Worm (Caenorhabditis elegans) whole organism, L3 larva: ENCODE data around the gene F35A5.5.

Experiments used
- ZK546.5 ChIP-seq: sonication (generic microtip); optimal IDR thresholded peaks from 2 replicates; lab custom pipeline; 2017; ENCODE audit warnings: missing biosample characterization, missing genetic modification characterization
- aly-2 ChIP-seq: fragments of 150-350 bp; optimal IDR thresholded peaks from 2 replicates; lab custom pipeline; 2014; ENCODE audit warnings: missing biosample characterization, missing genetic modification characterization
- ama-1 ChIP-seq: fragments of 150-350 bp; optimal IDR thresholded peaks from 2 replicates; lab custom pipeline; 2018
- ceh-28 ChIP-seq: fragments of 150-350 bp; optimal IDR thresholded peaks from 2 replicates; lab custom pipeline; 2014; ENCODE audit warnings: missing biosample characterization, missing genetic modification reagents, missing genetic modification characterization
- ceh-82 ChIP-seq: fragments of 150-350 bp; optimal IDR thresholded peaks from 2 replicates; lab custom pipeline; 2014; ENCODE audit warnings: missing biosample characterization, missing genetic modification characterization
- ceh-9 ChIP-seq: sonication (generic microtip); optimal IDR thresholded peaks from 2 replicates; lab custom pipeline; 2018; ENCODE audit warnings: missing biosample characterization, missing genetic modification characterization
- daf-12 ChIP-seq: fragments of 150-350 bp; optimal IDR thresholded peaks from 2 replicates; lab custom pipeline; 2014; ENCODE audit warnings: missing biosample characterization, missing genetic modification reagents, missing genetic modification characterization
- egl-5 ChIP-seq: fragments of 150-350 bp; optimal IDR thresholded peaks from 2 replicates; lab custom pipeline; 2017; ENCODE audit warnings: missing biosample characterization, missing genetic modification reagents, missing genetic modification characterization, inconsistent platforms
- elt-2 ChIP-seq: sonication (generic microtip); optimal IDR thresholded peaks from 2 replicates; lab custom pipeline; 2016; ENCODE audit warnings: missing genetic modification reagents, mild to moderate bottlenecking, missing genetic modification characterization, missing compliant biosample characterization
- fos-1 ChIP-seq: fragments of 150-350 bp; optimal IDR thresholded peaks from 2 replicates; lab custom pipeline; 2014; ENCODE audit warnings: missing biosample characterization, missing genetic modification characterization
- hmg-11 ChIP-seq: sonication (generic microtip); optimal IDR thresholded peaks from 2 replicates; lab custom pipeline; 2016; ENCODE audit warnings: missing genetic modification characterization, missing compliant biosample characterization
- jun-1 ChIP-seq: fragments of 150-350 bp; optimal IDR thresholded peaks from 2 replicates; lab custom pipeline; 2014; ENCODE audit warnings: missing biosample characterization, missing genetic modification reagents, missing genetic modification characterization
- lin-15B ChIP-seq: fragments of 150-350 bp; optimal IDR thresholded peaks from 2 replicates; lab custom pipeline; 2014; ENCODE audit warnings: missing biosample characterization, missing genetic modification characterization
- lin-39 ChIP-seq: fragments of 150-350 bp; optimal IDR thresholded peaks from 2 replicates; lab custom pipeline; 2018; ENCODE audit warnings: missing biosample characterization, missing genetic modification reagents, missing genetic modification characterization
- mdl-1 ChIP-seq: fragments of 150-350 bp; optimal IDR thresholded peaks from 2 replicates; lab custom pipeline; 2014; ENCODE audit warnings: missing biosample characterization, missing genetic modification characterization
- nfya-1 ChIP-seq: sonication (generic microtip); optimal IDR thresholded peaks from 2 replicates; lab custom pipeline; 2017; ENCODE audit warnings: missing genetic modification characterization, mild to moderate bottlenecking, missing compliant biosample characterization, antibody characterized with exemption, moderate library complexity; ENCODE audit not compliant: insufficient read depth
- nhr-11 ChIP-seq: fragments of 150-350 bp; optimal IDR thresholded peaks from 2 replicates; lab custom pipeline; 2014; ENCODE audit warnings: missing biosample characterization, missing genetic modification characterization
- nhr-23 ChIP-seq: fragments of 150-350 bp; optimal IDR thresholded peaks from 2 replicates; lab custom pipeline; 2014; ENCODE audit warnings: missing biosample characterization, missing genetic modification reagents, missing genetic modification characterization
- nhr-25 ChIP-seq: sonication (generic microtip); optimal IDR thresholded peaks from 2 replicates; lab custom pipeline; 2017; ENCODE audit warnings: missing biosample characterization, missing genetic modification characterization
- nhr-28 ChIP-seq: fragments of 150-350 bp; optimal IDR thresholded peaks from 2 replicates; lab custom pipeline; 2014; ENCODE audit warnings: missing biosample characterization, missing genetic modification characterization
- nhr-67 ChIP-seq: fragments of 150-350 bp; optimal IDR thresholded peaks from 2 replicates; lab custom pipeline; 2014; ENCODE audit warnings: missing biosample characterization, missing genetic modification characterization
- nhr-76 ChIP-seq: fragments of 150-350 bp; sonication (generic microtip); optimal IDR thresholded peaks from 5 replicates; lab custom pipeline; 2014; ENCODE audit warnings: missing biosample characterization, missing genetic modification characterization
- pha-4 ChIP-seq: fragments of 150-350 bp; optimal IDR thresholded peaks from 2 replicates; lab custom pipeline; 2014; ENCODE audit warnings: missing biosample characterization, missing genetic modification reagents, missing genetic modification characterization
- pqm-1 ChIP-seq: fragments of 150-350 bp; optimal IDR thresholded peaks from 2 replicates; lab custom pipeline; 2017; ENCODE audit warnings: missing biosample characterization, missing genetic modification characterization, inconsistent platforms
- skn-1 ChIP-seq: fragments of 150-350 bp; optimal IDR thresholded peaks from 2 replicates; lab custom pipeline; 2014; ENCODE audit warnings: missing biosample characterization, missing genetic modification characterization
- snpc-4 ChIP-seq: fragments of 150-350 bp; optimal IDR thresholded peaks from 2 replicates; lab custom pipeline; 2014; ENCODE audit warnings: missing biosample characterization, missing genetic modification characterization
- tbx-2 ChIP-seq: sonication (generic microtip); optimal IDR thresholded peaks from 2 replicates; lab custom pipeline; 2016; ENCODE audit warnings: mild to moderate bottlenecking, missing genetic modification characterization, missing compliant biosample characterization
- unc-39 ChIP-seq: sonication (generic microtip); optimal IDR thresholded peaks from 4 replicates; lab custom pipeline; 2017; ENCODE audit warnings: missing biosample characterization, missing genetic modification characterization
- unc-62 ChIP-seq: fragments of 150-350 bp; sonication (generic microtip); optimal IDR thresholded peaks from 4 replicates; lab custom pipeline; 2014; ENCODE audit warnings: missing biosample characterization, missing genetic modification reagents, missing genetic modification characterization
- ztf-11 ChIP-seq: fragments of 150-350 bp; optimal IDR thresholded peaks from 2 replicates; lab custom pipeline; 2014; ENCODE audit warnings: missing biosample characterization, missing genetic modification characterization
- ztf-4 ChIP-seq: fragments of 150-350 bp; optimal IDR thresholded peaks from 2 replicates; lab custom pipeline; 2014; ENCODE audit warnings: missing biosample characterization, missing genetic modification characterization

Gene F35A5.5

ce11 chrX:3785111-3785808, 10.3 kb downstream of the F35A5.5 start:
- TF ChIP-seq elt-2 (peak; percentile 34), skn-1 (tag; lab: Kevin White, UChicago) (no peak), pha-4 (tag; lab: Kevin White, UChicago) (peak; percentile 53)

ce11 chrX:3783659-3784058, 11.9 kb downstream of the F35A5.5 start:
- TF ChIP-seq nhr-11 (tag; lab: Kevin White, UChicago): no peak
- no peak for TF ChIP-seq unc-39 (tag; lab: Kevin White, UChicago)
- TF ChIP-seq ztf-4 (tag; lab: Kevin White, UChicago): no peak
- TF ChIP-seq nhr-25: no peak
- no peak for TF ChIP-seq pqm-1 (tag; lab: Kevin White, UChicago)
- no peak for TF ChIP-seq hmg-11
- TF ChIP-seq daf-12: no peak
- TF ChIP-seq jun-1 (tag; lab: Kevin White, UChicago): no peak
- no peak for TF ChIP-seq elt-2
- TF ChIP-seq ceh-28: no peak
- no peak for TF ChIP-seq egl-5 (tag; lab: Kevin White, UChicago)
- no peak for TF ChIP-seq lin-15B (tag; lab: Kevin White, UChicago)
- TF ChIP-seq tbx-2 (tag; lab: Kevin White, UChicago): no peak
- TF ChIP-seq skn-1 (tag; lab: Kevin White, UChicago): no peak

- no peak for TF ChIP-seq snpc-4 (tag; lab: Kevin White, UChicago)
- TF ChIP-seq pha-4 (tag; lab: Kevin White, UChicago): peak; percentile 11
These were observed 14.5 kb downstream of the F35A5.5 start, which contains the start of gene marg-1 for ce11 chrX:3781040-3781439. Gene marg-1 (minus strand): TSS chrX:3781140.

DNA sequence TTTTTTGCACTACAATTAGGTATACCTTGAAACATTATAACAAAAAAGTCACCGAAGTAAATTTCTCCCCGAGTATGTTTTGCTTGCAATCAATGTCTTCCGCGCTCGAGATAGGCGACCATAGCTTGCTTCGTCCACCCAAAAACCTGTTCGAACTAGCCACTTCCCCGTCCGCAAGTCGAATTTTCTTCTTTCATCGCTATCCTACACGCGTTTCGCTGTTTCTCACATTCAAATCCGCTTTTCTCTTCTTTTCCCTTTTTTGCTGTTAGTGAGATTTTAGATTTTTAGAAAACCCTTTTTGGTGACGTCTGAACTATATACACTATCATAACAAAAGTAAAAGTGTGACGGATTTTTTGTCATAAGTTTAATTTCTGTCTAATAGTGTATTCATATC, 22.3 kb downstream of the F35A5.5 start:
- TF ChIP-seq snpc-4 (tag; lab: Kevin White, UChicago) (no peak), nhr-23 (tag; lab: Kevin White, UChicago) (peak; percentile 42)

DNA sequence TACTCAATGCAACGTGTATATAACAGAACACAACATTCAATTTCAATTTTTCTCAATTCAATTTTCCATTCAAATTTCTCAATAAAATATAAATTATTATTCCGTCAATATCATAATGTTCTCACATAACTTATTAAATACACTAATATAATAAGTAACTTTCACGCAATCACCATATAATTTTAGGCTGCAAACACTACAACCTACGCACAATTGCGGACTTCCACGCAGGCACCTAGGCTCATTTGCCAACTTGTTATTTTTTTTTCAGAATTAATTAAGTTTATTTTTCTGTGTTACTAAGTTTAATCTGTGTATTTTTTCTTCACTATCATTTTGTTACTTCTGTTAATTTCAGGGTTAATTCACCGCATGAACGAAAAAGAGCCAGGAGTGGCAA, 23.1 kb downstream of the F35A5.5 start, which contains the start of gene F47B7.2:
Gene F47B7.2 (plus strand): TSS at position 358 of the 400 bp plus-strand sequence.
- peak; percentile 53 for TF ChIP-seq pha-4 (tag; lab: Kevin White, UChicago)
- no peak for TF ChIP-seq fos-1 (tag; lab: Kevin White, UChicago)
- TF ChIP-seq ceh-28: no peak
- TF ChIP-seq nhr-23 (tag; lab: Kevin White, UChicago): peak; percentile 6
- TF ChIP-seq ama-1: no peak
- peak; percentile 24 for TF ChIP-seq elt-2
- no peak for TF ChIP-seq nfya-1 (tag; lab: Kevin White, UChicago)
- TF ChIP-seq mdl-1 (tag; lab: Kevin White, UChicago): no peak

- TF ChIP-seq nhr-76 (tag; lab: Kevin White, UChicago): no peak
- TF ChIP-seq, all 47 proteins: peak for 0
These were observed 26.8 kb downstream of the F35A5.5 start, which contains the start of gene F47B7.5 for ce11 chrX:3768717-3769116. Gene F47B7.5 (minus strand): TSS chrX:3768817.

DNA sequence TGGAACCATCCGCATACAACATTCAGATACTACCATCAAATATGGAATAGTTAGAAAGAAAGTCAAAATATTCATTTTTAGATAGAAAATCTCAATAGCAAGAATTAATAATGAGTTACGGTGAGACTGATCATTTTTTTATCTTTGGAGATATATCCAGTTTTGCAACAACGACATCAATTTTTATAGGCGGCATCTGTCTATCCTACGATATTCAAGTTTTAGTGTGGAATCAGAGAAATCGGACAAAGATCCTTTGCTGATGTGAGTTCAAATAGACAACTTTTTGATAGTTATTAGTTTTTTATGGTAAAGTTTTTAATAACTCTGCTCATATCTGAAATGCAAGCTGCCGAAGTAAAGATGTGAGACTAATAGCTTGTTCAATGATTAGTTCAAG, 29.0 kb downstream of the F35A5.5 start, which contains the start of gene F47B7.4:
Gene F47B7.4 (minus strand): TSS at position 101 of the 400 bp plus-strand sequence.
- TF ChIP-seq ztf-11 (tag; lab: Kevin White, UChicago) (no peak), nhr-67 (no peak), ZK546.5 (tag; lab: Kevin White, UChicago) (no peak), aly-2 (tag; lab: Kevin White, UChicago) (no peak), ama-1 (no peak), lin-39 (tag; lab: Kevin White, UChicago) (no peak), ceh-9 (tag; lab: Kevin White, UChicago) (no peak), lin-15B (tag; lab: Kevin White, UChicago) (no peak), nhr-28 (tag; lab: Kevin White, UChicago) (no peak), unc-62 (GFP tag; lab: Kevin White, UChicago) (no peak), ceh-82 (tag; lab: Kevin White, UChicago) (no peak)
